Worm (Caenorhabditis elegans): Measurements from ENCODE around the gene frk-1.

frk-1 gene

ce11 chrIV:10095171-10095570, 52.2 kb downstream of the frk-1 start, which contains the start of the genes C04G2.5 and msp-36:
Gene C04G2.5 (minus strand): TSS chrIV:10095271.
Gene msp-36 (plus strand): TSS chrIV:10095433.
- TF ChIP-seq dao-5 (tag; optimal IDR thresholded peaks at IDR 0.05) = no peak
- no peak for TF ChIP-seq W03F9.2 (tag; optimal IDR thresholded peaks at IDR 0.05)
- no peak for TF ChIP-seq him-1 (tag; optimal IDR thresholded peaks at IDR 0.05)

Data from whole organism, L4/young adult.